Fruit fly (Drosophila melanogaster): ENCODE data around the gene Ipk2.

dm6 chr2L:591511-591910, 17.4 kb upstream of the Ipk2 start:
- TF ChIP-seq psq (GFP tag; optimal IDR thresholded peaks at IDR 0.05): no peak
- no peak for TF ChIP-seq CG32264 (GFP tag; optimal IDR thresholded peaks at IDR 0.05)
- no peak for TF ChIP-seq h (GFP tag; optimal IDR thresholded peaks at IDR 0.05)
- no peak for TF ChIP-seq fru (GFP tag; optimal IDR thresholded peaks at IDR 0.05)
- TF ChIP-seq brk (GFP tag; optimal IDR thresholded peaks at IDR 0.05): no peak
- no peak for TF ChIP-seq pan (optimal IDR thresholded peaks at IDR 0.05)
- no peak for TF ChIP-seq jim (GFP tag; optimal IDR thresholded peaks at IDR 0.05)
- TF ChIP-seq OdsH (GFP tag; optimal IDR thresholded peaks at IDR 0.05): no peak
- TF ChIP-seq usp (GFP tag; optimal IDR thresholded peaks at IDR 0.05): no peak
- no peak for TF ChIP-seq GATAd (GFP tag; optimal IDR thresholded peaks at IDR 0.05)
- no peak for TF ChIP-seq Jra (GFP tag; optimal IDR thresholded peaks at IDR 0.05)
- TF ChIP-seq Abd-B (GFP tag; optimal IDR thresholded peaks at IDR 0.05): no peak

Measured in whole organism, wandering third instar larva.